Worm (Caenorhabditis elegans): ENCODE results near the gene col-37.

Gene col-37

DNA sequence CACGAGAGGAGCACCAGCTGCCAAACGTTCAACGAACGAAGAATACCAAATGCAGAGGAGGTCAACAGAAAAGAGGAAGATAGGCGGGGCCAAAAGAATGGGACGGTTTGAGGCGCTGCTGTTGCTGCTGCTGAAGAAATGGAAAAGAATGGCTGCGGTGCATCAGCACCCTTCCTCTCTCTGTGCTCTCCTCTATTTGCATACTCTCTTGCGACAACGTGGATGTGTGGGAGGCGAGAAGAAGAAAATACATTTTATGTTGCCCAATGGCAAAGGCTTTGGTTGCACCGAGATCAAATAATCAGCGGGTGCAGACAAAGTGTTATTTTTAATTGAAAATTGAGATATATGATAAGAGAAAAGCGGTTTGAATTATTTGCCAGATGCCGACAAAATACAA, 9.2 kb downstream of the col-37 start:
- TF ChIP-seq tbx-11 (GFP tag; IDR thresholded peaks at IDR 0.05) (no peak), F13C5.2 (tag; optimal IDR thresholded peaks at IDR 0.05) (no peak), scrt-1 (GFP tag; IDR thresholded peaks at IDR 0.05) (no peak), hmbx-1 (tag; optimal IDR thresholded peaks at IDR 0.05) (no peak), aly-1 (tag; optimal IDR thresholded peaks at IDR 0.05) (no peak), ets-7 (tag; optimal IDR thresholded peaks at IDR 0.05) (no peak), pes-1 (GFP tag; IDR thresholded peaks at IDR 0.05) (no peak), sea-1 (GFP tag; conservative IDR thresholded peaks at IDR 0.05) (no peak), flt-1 (GFP tag; IDR thresholded peaks at IDR 0.05) (no peak), hnd-1 (tag; optimal IDR thresholded peaks at IDR 0.05) (no peak), ama-1 (optimal IDR thresholded peaks at IDR 0.05) (no peak), hmg-4 (GFP tag; optimal IDR thresholded peaks at IDR 0.05) (no peak), tra-4 (tag; optimal IDR thresholded peaks at IDR 0.05) (no peak), tbx-37 (GFP tag; conservative IDR thresholded peaks at IDR 0.05) (no peak), ceh-36 (tag; optimal IDR thresholded peaks at IDR 0.05) (no peak), ceh-13 (GFP tag; optimal IDR thresholded peaks at IDR 0.05) (no peak), B0310.2 (tag; optimal IDR thresholded peaks at IDR 0.05) (no peak)

DNA sequence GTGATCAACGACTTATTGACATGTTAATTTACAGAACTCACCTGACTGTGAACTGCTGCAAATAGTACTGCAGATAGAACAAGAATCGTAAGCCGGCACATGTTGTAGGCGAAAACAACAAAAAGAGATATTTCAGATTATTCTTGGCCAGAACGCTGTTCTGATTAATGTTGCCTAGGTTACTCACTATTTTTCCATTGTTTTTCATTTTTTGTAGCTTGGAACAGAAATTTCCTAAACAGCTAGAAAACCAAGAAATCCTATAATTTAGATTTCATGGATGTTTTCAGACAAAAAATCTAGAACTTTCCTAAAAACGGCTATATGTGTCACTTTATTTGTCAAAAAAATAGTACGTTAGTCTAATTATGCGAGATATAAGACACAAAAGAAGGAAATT, 13.0 kb downstream of the col-37 start, which contains the start of gene C27A7.9:
Gene C27A7.9 (minus strand): TSS at position 101 of the 400 bp plus-strand sequence.
- TF ChIP-seq hnd-1 (tag; optimal IDR thresholded peaks at IDR 0.05) (no peak), scrt-1 (GFP tag; IDR thresholded peaks at IDR 0.05) (no peak), sea-1 (GFP tag; conservative IDR thresholded peaks at IDR 0.05) (no peak), ets-7 (tag; optimal IDR thresholded peaks at IDR 0.05) (no peak), aly-1 (tag; optimal IDR thresholded peaks at IDR 0.05) (no peak), pes-1 (GFP tag; IDR thresholded peaks at IDR 0.05) (no peak)

DNA sequence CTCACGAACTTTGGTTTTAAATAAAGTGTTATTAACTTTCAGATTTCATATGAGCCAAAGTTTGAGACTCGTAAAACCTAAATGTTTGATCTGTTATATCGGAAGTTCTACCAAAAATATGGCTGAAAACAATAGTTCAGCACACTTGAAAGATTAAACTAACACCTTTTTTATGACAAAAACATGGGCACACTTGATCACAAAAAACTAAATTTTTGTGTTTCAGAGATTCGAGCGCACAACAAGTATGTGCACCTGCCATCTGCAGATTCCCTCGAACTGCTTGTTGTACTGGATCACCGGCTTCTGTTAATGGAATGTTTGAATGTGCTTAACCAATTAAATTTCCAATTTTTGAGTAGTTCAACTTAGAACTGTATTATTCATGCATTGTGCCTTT, 13.8 kb downstream of the col-37 start:
- no peak for TF ChIP-seq tbx-11 (GFP tag; IDR thresholded peaks at IDR 0.05)
- no peak for TF ChIP-seq tra-4 (tag; optimal IDR thresholded peaks at IDR 0.05)
- TF ChIP-seq flt-1 (GFP tag; IDR thresholded peaks at IDR 0.05) = no peak
- no peak for TF ChIP-seq pes-1 (GFP tag; IDR thresholded peaks at IDR 0.05)
- TF ChIP-seq hnd-1 (tag; optimal IDR thresholded peaks at IDR 0.05) = no peak
- TF ChIP-seq scrt-1 (GFP tag; IDR thresholded peaks at IDR 0.05) = no peak
- TF ChIP-seq hmg-4 (GFP tag; optimal IDR thresholded peaks at IDR 0.05) = no peak
- no peak for TF ChIP-seq aly-1 (tag; optimal IDR thresholded peaks at IDR 0.05)
- no peak for TF ChIP-seq F13C5.2 (tag; optimal IDR thresholded peaks at IDR 0.05)
- no peak for TF ChIP-seq ama-1 (optimal IDR thresholded peaks at IDR 0.05)
- TF ChIP-seq ceh-36 (tag; optimal IDR thresholded peaks at IDR 0.05) = no peak
- no peak for TF ChIP-seq sea-1 (GFP tag; conservative IDR thresholded peaks at IDR 0.05)
- TF ChIP-seq ceh-13 (GFP tag; optimal IDR thresholded peaks at IDR 0.05) = no peak
- TF ChIP-seq ets-7 (tag; optimal IDR thresholded peaks at IDR 0.05) = no peak
- no peak for TF ChIP-seq tbx-37 (GFP tag; conservative IDR thresholded peaks at IDR 0.05)
- no peak for TF ChIP-seq B0310.2 (tag; optimal IDR thresholded peaks at IDR 0.05)
- no peak for TF ChIP-seq hmbx-1 (tag; optimal IDR thresholded peaks at IDR 0.05)

DNA sequence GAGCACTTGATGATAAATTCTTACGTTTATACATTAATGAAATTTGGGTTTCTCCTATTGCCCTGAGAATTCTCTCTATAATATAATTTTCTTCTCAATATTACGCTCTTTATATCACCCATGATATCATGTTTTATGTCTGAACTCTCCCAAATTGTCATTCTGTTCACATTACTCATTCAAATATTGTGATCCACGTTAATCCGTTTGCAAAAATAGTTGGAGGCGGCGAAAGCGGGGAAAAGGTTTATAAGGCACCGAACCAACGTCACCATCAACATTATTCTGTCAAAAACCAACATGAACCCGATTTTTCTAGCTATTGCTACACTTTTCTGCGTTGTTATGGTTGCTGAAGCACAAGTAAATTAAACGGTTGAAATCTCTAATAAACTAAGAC, 14.7 kb downstream of the col-37 start, which contains the start of gene C27A7.8:
Gene C27A7.8 (plus strand): TSS at position 301 of the 400 bp plus-strand sequence.
- TF ChIP-seq sea-1 (GFP tag; conservative IDR thresholded peaks at IDR 0.05) = no peak
- TF ChIP-seq pes-1 (GFP tag; IDR thresholded peaks at IDR 0.05) = no peak
- TF ChIP-seq tbx-37 (GFP tag; conservative IDR thresholded peaks at IDR 0.05) = no peak
- TF ChIP-seq scrt-1 (GFP tag; IDR thresholded peaks at IDR 0.05) = no peak
- no peak for TF ChIP-seq F13C5.2 (tag; optimal IDR thresholded peaks at IDR 0.05)
- no peak for TF ChIP-seq ceh-13 (GFP tag; optimal IDR thresholded peaks at IDR 0.05)
- no peak for TF ChIP-seq ama-1 (optimal IDR thresholded peaks at IDR 0.05)
- no peak for TF ChIP-seq hmg-4 (GFP tag; optimal IDR thresholded peaks at IDR 0.05)

DNA sequence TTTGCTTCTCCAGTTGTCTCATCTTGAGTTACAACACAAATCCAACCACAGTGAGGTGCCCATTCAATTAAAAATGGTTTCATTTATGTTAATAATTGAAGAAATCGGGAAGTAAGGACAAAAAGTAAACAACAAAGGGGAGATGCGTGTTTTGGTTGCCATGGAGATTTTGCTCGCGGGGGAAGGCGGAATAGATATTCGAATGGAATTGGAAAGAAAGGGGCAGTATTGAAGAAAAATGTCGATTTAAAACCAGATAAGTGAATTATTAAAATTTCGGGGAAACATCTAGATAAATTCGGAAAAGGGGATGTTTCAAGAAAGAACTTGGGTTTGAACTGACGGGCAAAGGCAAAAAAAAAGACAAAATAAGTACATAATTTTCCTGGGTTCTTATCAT, 16.9 kb downstream of the col-37 start, which contains the start of gene che-11:
Gene che-11 (minus strand): TSS at position 101 of the 400 bp plus-strand sequence.
- TF ChIP-seq hnd-1 (tag; optimal IDR thresholded peaks at IDR 0.05) (no peak), ceh-13 (GFP tag; optimal IDR thresholded peaks at IDR 0.05) (no peak), sea-1 (GFP tag; conservative IDR thresholded peaks at IDR 0.05) (no peak), ceh-36 (tag; optimal IDR thresholded peaks at IDR 0.05) (no peak)

DNA sequence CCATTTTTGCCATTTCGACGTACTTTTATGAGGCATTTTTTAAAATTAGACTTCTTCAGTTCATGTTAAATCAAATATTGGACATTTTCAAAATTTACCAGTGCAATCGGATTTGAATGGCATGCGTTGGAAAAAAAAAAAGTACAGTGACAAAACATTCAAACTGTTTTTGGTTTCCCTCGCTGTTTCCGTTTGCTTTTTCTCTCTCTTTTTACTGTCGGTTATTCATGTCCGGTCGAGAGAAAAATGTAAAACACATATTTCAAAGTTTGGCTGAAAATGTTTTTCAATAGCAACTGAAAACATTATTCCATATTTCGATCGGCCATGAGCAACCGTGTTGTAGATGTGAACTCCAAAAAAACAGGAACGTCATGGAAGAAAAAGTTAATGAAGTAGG, 26.9 kb downstream of the col-37 start, which contains the start of gene C27A7.3:
Gene C27A7.3 (plus strand): TSS at position 301 of the 400 bp plus-strand sequence.
- TF ChIP-seq scrt-1 (GFP tag; IDR thresholded peaks at IDR 0.05) (no peak), flt-1 (GFP tag; IDR thresholded peaks at IDR 0.05) (no peak), tbx-37 (GFP tag; conservative IDR thresholded peaks at IDR 0.05) (no peak), F13C5.2 (tag; optimal IDR thresholded peaks at IDR 0.05) (no peak), ama-1 (optimal IDR thresholded peaks at IDR 0.05) (no peak), hmg-4 (GFP tag; optimal IDR thresholded peaks at IDR 0.05) (no peak), hmbx-1 (tag; optimal IDR thresholded peaks at IDR 0.05) (no peak), ets-7 (tag; optimal IDR thresholded peaks at IDR 0.05) (no peak), aly-1 (tag; optimal IDR thresholded peaks at IDR 0.05) (no peak), pes-1 (GFP tag; IDR thresholded peaks at IDR 0.05) (no peak), ceh-36 (tag; optimal IDR thresholded peaks at IDR 0.05) (no peak), B0310.2 (tag; optimal IDR thresholded peaks at IDR 0.05) (no peak), sea-1 (GFP tag; conservative IDR thresholded peaks at IDR 0.05) (no peak), tbx-11 (GFP tag; IDR thresholded peaks at IDR 0.05) (no peak), hnd-1 (tag; optimal IDR thresholded peaks at IDR 0.05) (no peak), tra-4 (tag; optimal IDR thresholded peaks at IDR 0.05) (no peak), ceh-13 (GFP tag; optimal IDR thresholded peaks at IDR 0.05) (no peak)

DNA sequence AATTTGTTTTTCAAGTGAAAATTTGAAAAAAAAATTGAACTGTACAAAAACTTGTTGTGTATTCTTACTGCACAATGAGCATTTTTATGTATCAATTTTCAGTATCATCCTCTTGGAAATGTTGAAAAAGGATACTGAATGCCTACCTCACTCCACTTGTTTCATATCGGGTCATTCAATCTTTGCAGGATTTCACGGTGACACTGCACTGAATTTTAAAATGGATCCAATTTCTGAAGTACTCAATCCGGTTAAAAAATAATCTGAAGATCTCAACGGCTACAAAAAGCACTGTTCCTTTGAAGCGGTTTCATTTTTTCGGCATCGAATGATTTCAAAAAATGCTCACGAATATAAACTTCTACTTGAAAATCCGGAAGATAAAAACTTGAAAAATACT, 29.6 kb downstream of the col-37 start:
- TF ChIP-seq ceh-36 (tag; optimal IDR thresholded peaks at IDR 0.05) = no peak
- TF ChIP-seq flt-1 (GFP tag; IDR thresholded peaks at IDR 0.05) = no peak
- no peak for TF ChIP-seq B0310.2 (tag; optimal IDR thresholded peaks at IDR 0.05)
- TF ChIP-seq F13C5.2 (tag; optimal IDR thresholded peaks at IDR 0.05) = no peak
- TF ChIP-seq sea-1 (GFP tag; conservative IDR thresholded peaks at IDR 0.05) = no peak
- no peak for TF ChIP-seq hnd-1 (tag; optimal IDR thresholded peaks at IDR 0.05)
- no peak for TF ChIP-seq pes-1 (GFP tag; IDR thresholded peaks at IDR 0.05)
- TF ChIP-seq hmbx-1 (tag; optimal IDR thresholded peaks at IDR 0.05) = no peak
- TF ChIP-seq aly-1 (tag; optimal IDR thresholded peaks at IDR 0.05) = no peak
- TF ChIP-seq tra-4 (tag; optimal IDR thresholded peaks at IDR 0.05) = no peak
- TF ChIP-seq scrt-1 (GFP tag; IDR thresholded peaks at IDR 0.05) = no peak
- TF ChIP-seq ceh-13 (GFP tag; optimal IDR thresholded peaks at IDR 0.05) = no peak
- no peak for TF ChIP-seq ama-1 (optimal IDR thresholded peaks at IDR 0.05)
- no peak for TF ChIP-seq tbx-11 (GFP tag; IDR thresholded peaks at IDR 0.05)
- TF ChIP-seq hmg-4 (GFP tag; optimal IDR thresholded peaks at IDR 0.05) = no peak
- TF ChIP-seq ets-7 (tag; optimal IDR thresholded peaks at IDR 0.05) = no peak
- TF ChIP-seq tbx-37 (GFP tag; conservative IDR thresholded peaks at IDR 0.05) = no peak
